Fruit fly (Drosophila melanogaster) Kc167 (cell line): ENCODE results near the gene CG11449.

ENCODE experiments used
- Myc ChIP-seq: fragments of >200 bp; optimal IDR thresholded peaks from 2 replicates; lab custom pipeline; 2017; ENCODE audit warnings: missing external identifiers
- Sin3A ChIP-seq: fragments of >200 bp; optimal IDR thresholded peaks from 2 replicates; lab custom pipeline; 2018; ENCODE audit warnings: missing external identifiers
- h ChIP-seq: fragments of >200 bp; optimal IDR thresholded peaks from 3 replicates; lab custom pipeline; 2018; ENCODE audit warnings: missing external identifiers
- insv ChIP-seq: fragments of >200 bp; optimal IDR thresholded peaks from 3 replicates; lab custom pipeline; 2018; ENCODE audit warnings: missing external identifiers
- psq ChIP-seq: fragments of >200 bp; optimal IDR thresholded peaks from 2 replicates; lab custom pipeline; 2017; ENCODE audit warnings: missing external identifiers
- ttk ChIP-seq: sonication (Bioruptor generic); optimal IDR thresholded peaks from 2 replicates; lab custom pipeline; 2017; ENCODE audit warnings: missing external identifiers

CG11449 gene

dm6 chr3L:22497594-22497993, 43.4 kb downstream of the CG11449 start:
- TF ChIP-seq Sin3A (lab: Kevin White, UChicago) = no peak
- TF ChIP-seq ttk = no peak
- TF ChIP-seq insv (lab: Kevin White, UChicago) = no peak
- TF ChIP-seq psq (lab: Kevin White, UChicago) = no peak

DNA sequence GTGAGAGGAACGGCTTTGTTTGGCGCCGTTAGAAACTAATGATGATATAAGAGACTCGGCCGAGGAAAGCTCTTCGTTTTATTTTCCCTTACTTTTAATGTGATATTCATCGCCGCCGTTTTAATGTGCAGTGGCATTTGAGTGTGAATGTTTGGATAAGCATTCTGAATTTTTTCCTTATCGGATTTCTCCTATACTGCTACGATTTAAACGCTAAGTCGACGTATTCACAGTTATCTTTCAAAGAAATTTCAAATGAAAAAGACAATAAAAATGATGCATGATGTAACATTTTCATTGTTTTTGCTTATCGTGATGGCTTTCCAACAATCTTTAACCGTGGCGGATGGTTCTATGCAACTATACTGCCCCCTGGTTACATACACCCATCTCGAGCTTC, 47.1 kb downstream of the CG11449 start, which contains the start of gene CG43312:
CG43312 (plus strand) TSS at position 301 of the 400 bp plus-strand sequence.
- no peak for TF ChIP-seq Myc (lab: Kevin White, UChicago)
- TF ChIP-seq insv (lab: Kevin White, UChicago) = no peak
- TF ChIP-seq psq (lab: Kevin White, UChicago) = no peak
- TF ChIP-seq Sin3A (lab: Kevin White, UChicago) = no peak
- TF ChIP-seq ttk = no peak
- no peak for TF ChIP-seq h

- TF ChIP-seq h (no peak), Sin3A (lab: Kevin White, UChicago) (no peak), psq (lab: Kevin White, UChicago) (no peak), ttk (no peak), insv (lab: Kevin White, UChicago) (no peak), Myc (lab: Kevin White, UChicago) (no peak)
These were observed 49.6 kb downstream of the CG11449 start, which contains the start of gene CG43331 for dm6 chr3L:22503730-22504129. Gene CG43331 (minus strand): TSS chr3L:22503830.

DNA sequence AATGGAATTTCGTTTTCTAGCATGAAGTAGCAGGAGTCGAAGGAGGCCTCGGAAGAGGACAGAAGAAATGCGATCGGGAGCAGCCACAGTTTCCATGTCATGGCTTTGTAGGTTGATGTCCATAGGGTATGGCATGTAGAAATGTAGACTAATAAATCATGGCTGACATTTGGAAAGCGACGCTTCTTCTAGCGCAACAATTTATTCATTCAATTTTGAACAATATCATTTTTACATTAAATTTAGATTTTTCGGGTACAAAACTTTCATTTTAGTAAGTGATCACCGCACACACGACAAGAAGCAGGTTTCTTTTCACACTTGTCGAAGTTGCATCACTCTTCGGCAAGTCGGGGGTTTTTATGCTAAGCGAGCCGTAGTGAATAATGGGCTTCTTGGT, 50.1 kb downstream of the CG11449 start, which contains the start of gene CG43330:
CG43330 (minus strand) TSS at position 101 of the 400 bp plus-strand sequence.
- TF ChIP-seq psq (lab: Kevin White, UChicago) = no peak
- no peak for TF ChIP-seq insv (lab: Kevin White, UChicago)
- no peak for TF ChIP-seq ttk

- no peak for TF ChIP-seq ttk
- TF ChIP-seq Sin3A (lab: Kevin White, UChicago) = no peak
- no peak for TF ChIP-seq insv (lab: Kevin White, UChicago)
- TF ChIP-seq h = no peak
- TF ChIP-seq Myc (lab: Kevin White, UChicago) = no peak
These were observed 50.9 kb downstream of the CG11449 start, which contains the start of gene CG43329 for dm6 chr3L:22505118-22505517. Gene CG43329 (minus strand): TSS chr3L:22505218.
